Worm (Caenorhabditis elegans) whole organism, L3 larva: ENCODE measurements around the gene ZK622.1.

Experiments used
- ZK546.5 ChIP-seq: sonication (generic microtip); optimal IDR thresholded peaks from 2 replicates; lab custom pipeline; 2017; ENCODE audit warnings: missing biosample characterization, missing genetic modification characterization
- egl-27 ChIP-seq: sonication (generic microtip); optimal IDR thresholded peaks from 4 replicates; lab custom pipeline; 2017; ENCODE audit warnings: missing biosample characterization, missing genetic modification reagents, missing genetic modification characterization
- hmg-11 ChIP-seq: sonication (generic microtip); optimal IDR thresholded peaks from 2 replicates; lab custom pipeline; 2016; ENCODE audit warnings: missing genetic modification characterization, missing compliant biosample characterization
- lsy-12 ChIP-seq: sonication (generic microtip); optimal IDR thresholded peaks from 2 replicates; lab custom pipeline; 2016; ENCODE audit warnings: mild to moderate bottlenecking, missing genetic modification characterization, missing compliant biosample characterization
- mml-1 ChIP-seq: fragments of 150-350 bp; sonication (generic microtip); optimal IDR thresholded peaks from 3 replicates; lab custom pipeline; 2014; ENCODE audit warnings: missing biosample characterization, missing genetic modification characterization
- pqm-1 ChIP-seq: fragments of 150-350 bp; optimal IDR thresholded peaks from 2 replicates; lab custom pipeline; 2017; ENCODE audit warnings: missing biosample characterization, missing genetic modification characterization, inconsistent platforms
- sea-2 ChIP-seq: fragments of 150-350 bp; sonication (generic microtip); optimal IDR thresholded peaks from 4 replicates; lab custom pipeline; 2014; ENCODE audit warnings: missing biosample characterization, missing genetic modification reagents, missing genetic modification characterization

Gene ZK622.1

DNA sequence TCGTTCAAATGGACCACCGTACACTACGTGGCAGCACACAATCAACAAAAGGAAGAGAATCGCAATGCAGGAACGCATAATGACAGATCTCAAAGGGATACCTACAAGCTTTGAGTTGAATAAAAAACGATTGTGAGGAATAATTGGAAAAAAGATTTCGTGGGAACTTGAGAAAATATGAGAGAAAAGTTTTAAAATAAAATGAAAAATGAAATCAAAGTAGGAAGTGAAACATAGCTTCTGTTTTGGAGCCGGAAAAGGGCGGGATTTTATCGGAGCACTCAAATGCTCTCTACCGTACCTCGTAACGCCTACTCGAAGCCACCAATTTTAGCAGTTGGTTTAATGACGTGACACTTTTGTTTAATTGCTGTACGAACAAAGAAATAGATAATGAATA is 51.2 kb downstream of the ZK622.1 start, which contains the start of gene F09E5.14:
F09E5.14 (minus strand) TSS at position 101 of the 400 bp plus-strand sequence.
- TF ChIP-seq sea-2 (GFP tag; lab: Kevin White, UChicago) (no peak), pqm-1 (tag; lab: Kevin White, UChicago) (no peak), hmg-11 (no peak), mml-1 (tag; lab: Kevin White, UChicago) (no peak), lsy-12 (no peak), egl-27 (tag; lab: Kevin White, UChicago) (no peak), ZK546.5 (tag; lab: Kevin White, UChicago) (no peak)
